Worm (Caenorhabditis elegans) whole organism, young adult: ENCODE measurements around the gene Y54G2A.7.

ENCODE experiments used
- B0261.1 ChIP-seq: sonication (generic microtip); optimal IDR thresholded peaks from 2 replicates; lab custom pipeline; 2016; ENCODE audit warnings: mild to moderate bottlenecking, missing genetic modification characterization, moderate library complexity, missing compliant biosample characterization
- C06A6.2 ChIP-seq: fragments of 200-800 bp; sonication (Bioruptor generic); conservative IDR thresholded peaks from 2 replicates; pipeline ENCODE4 v1.3.6; 2022; ENCODE audit warnings: missing genetic modification characterization, missing compliant biosample characterization
- F10E7.11 ChIP-seq: sonication (generic microtip); optimal IDR thresholded peaks from 2 replicates; lab custom pipeline; 2017; ENCODE audit warnings: mild to moderate bottlenecking, missing genetic modification characterization, moderate library complexity, missing compliant biosample characterization
- F39B2.1 ChIP-seq: fragments of 200-800 bp; sonication (Bioruptor generic); IDR thresholded peaks from 2 replicates; pipeline ENCODE4 v1.3.6; 2022; ENCODE audit warnings: missing genetic modification reagents, missing genetic modification characterization, missing compliant biosample characterization
- F55B11.4 ChIP-seq: sonication (generic microtip); optimal IDR thresholded peaks from 2 replicates; lab custom pipeline; 2016; ENCODE audit warnings: missing compliant biosample characterization, missing genetic modification characterization, borderline replicate concordance; ENCODE audit not compliant: insufficient read depth
- K12H6.12 ChIP-seq: fragments of 200-800 bp; sonication (Bioruptor generic); optimal IDR thresholded peaks from 2 replicates; lab custom pipeline; 2018; ENCODE audit warnings: mild to moderate bottlenecking, missing genetic modification characterization, missing compliant biosample characterization
- Y79H2A.3 ChIP-seq: fragments of 200-800 bp; sonication (Bioruptor generic); conservative IDR thresholded peaks from 2 replicates; pipeline ENCODE4 v1.3.6; 2022; ENCODE audit warnings: missing genetic modification reagents, missing genetic modification characterization, missing compliant biosample characterization
- ama-1 ChIP-seq, 3 experiments: fragments of 150-350 bp in 1 of 3; sonication (generic microtip) in 2 of 3; optimal IDR thresholded peaks; 2 replicates each; lab custom pipeline; 2014 to 2018; ENCODE audit warnings: missing biosample characterization in 2 of 3, missing genetic modification characterization in 2 of 3, missing genetic modification reagents in 2 of 3
- aptf-2 ChIP-seq: fragments of 200-800 bp; sonication (Bioruptor generic); conservative IDR thresholded peaks from 2 replicates; pipeline ENCODE4 v1.3.6; 2022; ENCODE audit warnings: missing genetic modification reagents, missing genetic modification characterization, missing compliant biosample characterization
- aptf-3 ChIP-seq: fragments of 200-800 bp; sonication (Bioruptor generic); IDR thresholded peaks from 2 replicates; pipeline ENCODE4 v1.3.6; 2022; ENCODE audit warnings: missing genetic modification characterization, missing compliant biosample characterization
- attf-6 ChIP-seq: fragments of 200-800 bp; sonication (Bioruptor generic); IDR thresholded peaks from 2 replicates; pipeline ENCODE4 v1.3.6; 2022; ENCODE audit warnings: missing genetic modification reagents, missing genetic modification characterization, missing compliant biosample characterization
- ekl-4 ChIP-seq: fragments of 200-800 bp; sonication (Bioruptor generic); IDR thresholded peaks from 2 replicates; pipeline ENCODE4 v1.3.6; 2022; ENCODE audit warnings: missing genetic modification reagents, missing genetic modification characterization, missing compliant biosample characterization
- him-1 ChIP-seq: sonication (generic microtip); optimal IDR thresholded peaks from 2 replicates; lab custom pipeline; 2016; ENCODE audit warnings: missing genotype, missing genetic modification reagents, missing genetic modification characterization, missing compliant biosample characterization
- let-526 ChIP-seq: fragments of 200-800 bp; sonication (Bioruptor generic); IDR thresholded peaks from 2 replicates; pipeline ENCODE4 v1.3.6; 2022; ENCODE audit warnings: missing genetic modification reagents, missing genetic modification characterization, missing compliant biosample characterization
- lin-26 ChIP-seq: fragments of 200-800 bp; sonication (Bioruptor generic); IDR thresholded peaks from 2 replicates; pipeline ENCODE4 v1.3.6; 2022; ENCODE audit warnings: missing genetic modification reagents, missing genetic modification characterization, missing compliant biosample characterization
- lir-1 ChIP-seq: fragments of 200-800 bp; sonication (Bioruptor generic); conservative IDR thresholded peaks from 2 replicates; pipeline ENCODE4 v1.3.6; 2022; ENCODE audit warnings: missing genetic modification reagents, missing genetic modification characterization, missing compliant biosample characterization
- madf-8 ChIP-seq: fragments of 200-800 bp; sonication (Bioruptor generic); conservative IDR thresholded peaks from 2 replicates; pipeline ENCODE4 v1.3.6; 2022; ENCODE audit warnings: missing genetic modification reagents, missing genetic modification characterization, missing compliant biosample characterization
- mxl-1 ChIP-seq: sonication (generic microtip); optimal IDR thresholded peaks from 2 replicates; lab custom pipeline; 2016; ENCODE audit warnings: missing genetic modification characterization, missing compliant biosample characterization
- nhr-120 ChIP-seq: fragments of 200-800 bp; sonication (Bioruptor generic); IDR thresholded peaks from 2 replicates; pipeline ENCODE4 v1.3.6; 2022; ENCODE audit warnings: missing genetic modification characterization, missing compliant biosample characterization
- nhr-27 ChIP-seq: fragments of 200-800 bp; sonication (Bioruptor generic); optimal IDR thresholded peaks from 2 replicates; lab custom pipeline; 2018; ENCODE audit warnings: mild to moderate bottlenecking, missing genetic modification characterization, moderate library complexity, missing compliant biosample characterization
- repo-1 ChIP-seq: sonication (generic microtip); optimal IDR thresholded peaks from 2 replicates; lab custom pipeline; 2017; ENCODE audit warnings: mild to moderate bottlenecking, missing genetic modification characterization, missing compliant biosample characterization
- rpc-1 ChIP-seq, 2 experiments: fragments of 150-350 bp in 1 of 2; sonication (generic microtip) in 1 of 2; optimal IDR thresholded peaks; 2 replicates each; lab custom pipeline; 2014 to 2018; ENCODE audit warnings: missing biosample characterization in 1 of 2, missing genetic modification characterization in 1 of 2, missing genetic modification reagents in 1 of 2, missing genotype in 1 of 2
- sea-2 ChIP-seq: fragments of 200-800 bp; sonication (Bioruptor generic); IDR thresholded peaks from 2 replicates; pipeline ENCODE4 v1.3.6; 2022; ENCODE audit warnings: missing genetic modification characterization, missing compliant biosample characterization
- snpc-1.1 ChIP-seq: sonication (generic microtip); optimal IDR thresholded peaks from 2 replicates; lab custom pipeline; 2017; ENCODE audit warnings: missing genetic modification characterization, mild to moderate bottlenecking, missing compliant biosample characterization, antibody characterized with exemption, moderate library complexity, missing genotype, missing genetic modification reagents; ENCODE audit not compliant: insufficient read depth
- snpc-1.3 ChIP-seq: sonication (generic microtip); optimal IDR thresholded peaks from 2 replicates; lab custom pipeline; 2017; ENCODE audit warnings: missing genetic modification characterization, mild to moderate bottlenecking, missing compliant biosample characterization, antibody characterized with exemption, moderate library complexity, missing genotype, missing genetic modification reagents; ENCODE audit not compliant: insufficient read depth
- snpc-3.4 ChIP-seq: sonication (generic microtip); optimal IDR thresholded peaks from 2 replicates; lab custom pipeline; 2017; ENCODE audit warnings: missing genetic modification characterization, mild to moderate bottlenecking, missing compliant biosample characterization, antibody characterized with exemption, moderate library complexity, missing genotype, missing genetic modification reagents
- sptf-2 ChIP-seq: fragments of 200-800 bp; sonication (Bioruptor generic); optimal IDR thresholded peaks from 2 replicates; lab custom pipeline; 2018; ENCODE audit warnings: mild to moderate bottlenecking, missing genetic modification characterization, missing compliant biosample characterization
- tbp1 ChIP-seq: fragments of 200-800 bp; sonication (Bioruptor generic); optimal IDR thresholded peaks from 2 replicates; lab custom pipeline; 2018; ENCODE audit warnings: mild to moderate bottlenecking, missing genetic modification characterization, missing compliant biosample characterization
- zim-3 ChIP-seq: sonication (generic microtip); optimal IDR thresholded peaks from 2 replicates; lab custom pipeline; 2017; ENCODE audit warnings: mild to moderate bottlenecking, missing genetic modification characterization, moderate library complexity, missing compliant biosample characterization
- ztf-28 ChIP-seq: fragments of 200-800 bp; sonication (Bioruptor generic); IDR thresholded peaks from 2 replicates; pipeline ENCODE4 v1.3.6; 2022; ENCODE audit warnings: missing genetic modification reagents, missing genetic modification characterization, missing compliant biosample characterization
- ztf-6 ChIP-seq: fragments of 200-800 bp; sonication (Bioruptor generic); IDR thresholded peaks from 2 replicates; pipeline ENCODE4 v1.3.6; 2022; ENCODE audit warnings: missing genetic modification reagents, missing genetic modification characterization, missing compliant biosample characterization

Y54G2A.7 gene

ce11 chrIV:2858734-2859133 lies 20.3 kb downstream of the Y54G2A.7 start:
- TF ChIP-seq ama-1 (optimal IDR thresholded peaks at IDR 0.05; lab: Kevin White, UChicago) (no peak), ama-1 (GFP tag; optimal IDR thresholded peaks at IDR 0.05; lab: Kevin White, UChicago) (no peak), lin-26 (GFP tag; lab: Robert Waterston, UW) (no peak), let-526 (GFP tag; lab: Robert Waterston, UW) (no peak), ekl-4 (no peak), F39B2.1 (no peak), rpc-1 (optimal IDR thresholded peaks at IDR 0.05; lab: Kevin White, UChicago) (no peak), rpc-1 (tag; optimal IDR thresholded peaks at IDR 0.05; lab: Kevin White, UChicago) (no peak), attf-6 (GFP tag; lab: Robert Waterston, UW) (no peak), B0261.1 (tag; lab: Kevin White, UChicago) (no peak), repo-1 (no peak), zim-3 (tag; lab: Kevin White, UChicago) (no peak), ztf-6 (GFP tag; lab: Robert Waterston, UW) (no peak), mxl-1 (tag; lab: Kevin White, UChicago) (no peak)

DNA sequence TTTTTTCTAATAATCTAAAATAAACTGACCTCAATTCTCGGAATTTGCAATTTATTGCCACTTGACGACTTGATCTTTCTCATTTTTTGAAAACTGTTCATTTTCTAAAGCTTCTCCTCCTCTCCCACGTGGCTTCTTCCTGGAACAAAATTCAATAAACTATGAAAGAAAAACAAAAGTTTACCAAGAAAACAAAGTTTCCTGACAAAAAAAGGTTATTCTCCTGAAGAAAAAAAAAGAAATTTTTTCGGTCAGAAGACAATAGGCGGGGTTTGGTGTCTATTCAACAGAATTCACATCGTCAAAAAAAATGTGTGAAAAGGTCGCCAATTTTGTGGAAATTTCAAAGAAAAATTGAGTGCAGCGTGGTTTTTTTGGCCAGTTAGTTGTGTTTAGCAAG lies 26.3 kb downstream of the Y54G2A.7 start, which contains the start of gene Y54G2A.16:
Gene Y54G2A.16 (minus strand): TSS at position 101 of the 400 bp plus-strand sequence.
- TF ChIP-seq K12H6.12 (tag; lab: Kevin White, UChicago), result no peak
- TF ChIP-seq F55B11.4 (tag; lab: Kevin White, UChicago), result no peak
- TF ChIP-seq nhr-120 (GFP tag; lab: Robert Waterston, UW), result no peak
- TF ChIP-seq F10E7.11 (tag; lab: Kevin White, UChicago), result no peak
- TF ChIP-seq snpc-1.3 (tag; lab: Kevin White, UChicago), result no peak
- TF ChIP-seq nhr-27 (tag; lab: Kevin White, UChicago), result no peak
- no peak for TF ChIP-seq sptf-2 (GFP tag; lab: Kevin White, UChicago)
- TF ChIP-seq madf-8 (GFP tag; lab: Robert Waterston, UW), result no peak
- no peak for TF ChIP-seq lir-1 (GFP tag; lab: Robert Waterston, UW)
- TF ChIP-seq tbp1, result no peak
- TF ChIP-seq aptf-3 (GFP tag; lab: Robert Waterston, UW), result no peak

- TF ChIP-seq snpc-3.4 (tag; lab: Kevin White, UChicago) (no peak), rpc-1 (optimal IDR thresholded peaks at IDR 0.05; lab: Kevin White, UChicago) (no peak), rpc-1 (tag; optimal IDR thresholded peaks at IDR 0.05; lab: Kevin White, UChicago) (no peak), aptf-2 (GFP tag; lab: Robert Waterston, UW) (no peak), lir-1 (GFP tag; lab: Robert Waterston, UW) (no peak), C06A6.2 (GFP tag; lab: Robert Waterston, UW) (no peak)
Observed at ce11 chrIV:2885260-2885659, 46.9 kb downstream of the Y54G2A.7 start.

DNA sequence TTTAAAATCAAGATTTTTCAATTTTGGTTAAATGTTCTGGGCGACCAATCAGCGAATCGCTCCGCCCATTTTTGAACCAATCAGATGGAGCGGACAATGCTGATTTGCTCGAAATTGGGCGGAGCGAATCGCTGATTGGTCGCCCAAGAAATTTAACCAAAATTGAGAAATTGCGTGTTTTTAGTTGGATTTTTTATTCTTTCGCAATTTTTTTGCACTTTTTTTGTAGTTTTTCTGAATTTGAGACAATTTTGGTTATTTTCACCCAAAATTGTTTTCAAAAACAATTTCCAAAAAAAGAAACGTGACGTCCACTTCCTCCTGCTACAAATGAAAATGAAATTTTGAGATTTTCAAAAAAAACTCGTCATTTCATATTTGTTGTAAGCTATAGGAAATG lies 48.2 kb downstream of the Y54G2A.7 start, which contains the start of gene dml-1:
Gene dml-1 (plus strand): TSS at position 301 of the 400 bp plus-strand sequence.
- TF ChIP-seq him-1 (tag; lab: Kevin White, UChicago) (no peak), madf-8 (GFP tag; lab: Robert Waterston, UW) (no peak), repo-1 (no peak), ztf-28 (GFP tag; lab: Robert Waterston, UW) (no peak), rpc-1 (optimal IDR thresholded peaks at IDR 0.05; lab: Kevin White, UChicago) (no peak), rpc-1 (tag; optimal IDR thresholded peaks at IDR 0.05; lab: Kevin White, UChicago) (no peak), snpc-1.1 (tag; lab: Kevin White, UChicago) (no peak), sea-2 (GFP tag; lab: Robert Waterston, UW) (no peak), Y79H2A.3 (GFP tag; lab: Robert Waterston, UW) (no peak)
